Worm (Caenorhabditis elegans): ENCODE results near the gene C35B1.5.

Gene C35B1.5

DNA sequence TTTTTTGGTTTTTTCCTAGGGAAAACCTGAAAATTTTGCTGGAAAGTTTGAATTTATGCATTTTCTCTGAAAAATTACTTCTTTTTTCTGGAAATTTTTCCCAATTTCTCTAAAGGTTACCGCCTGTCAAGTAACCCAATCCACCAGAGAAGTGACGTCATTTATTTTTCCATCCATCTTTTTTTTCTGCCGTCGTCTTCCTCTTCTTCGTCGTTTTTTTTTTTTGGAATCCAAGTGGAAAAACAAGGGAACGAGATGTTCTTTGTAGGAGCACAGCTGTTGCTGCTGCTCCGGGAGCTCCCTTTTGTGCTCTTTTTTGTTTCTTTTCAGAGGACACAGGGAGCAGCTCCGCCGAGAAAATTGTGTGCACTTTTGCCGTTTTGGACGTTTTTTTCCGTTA, 10.4 kb upstream of the C35B1.5 start:
- no peak for TF ChIP-seq ztf-4 (tag; optimal IDR thresholded peaks at IDR 0.05)
- TF ChIP-seq nhr-19 (GFP tag; conservative IDR thresholded peaks at IDR 0.05) = 0 out of 2 replicates have a peak, but pooled peaks have one; percentile 4
- peak; percentile 9 for TF ChIP-seq nhr-71 (tag; optimal IDR thresholded peaks at IDR 0.05)
- TF ChIP-seq lin-14 (GFP tag; optimal IDR thresholded peaks at IDR 0.05) = peak; percentile 24

DNA sequence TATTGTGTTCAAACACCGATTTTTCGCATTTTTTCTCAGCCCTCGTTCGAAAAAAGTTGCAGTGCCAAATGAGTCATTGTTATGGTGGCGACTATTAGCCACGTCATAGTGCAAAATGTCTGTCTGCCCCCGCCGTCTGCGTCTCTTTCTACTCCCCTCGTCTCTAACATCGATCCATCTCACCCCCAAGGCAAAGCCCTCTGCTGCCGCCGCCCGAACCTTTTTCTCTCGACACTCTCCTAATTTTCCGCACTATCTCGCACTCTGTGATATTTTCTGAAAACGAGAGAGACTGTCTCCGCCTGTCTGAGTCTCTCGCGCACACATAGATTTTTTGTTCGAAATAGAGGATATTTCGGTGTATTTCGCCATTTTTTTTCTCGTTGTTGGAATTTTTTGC, 9.1 kb upstream of the C35B1.5 start:
- TF ChIP-seq ces-1 (GFP tag; optimal IDR thresholded peaks at IDR 0.05) (no peak), xbp-1 (tag; optimal IDR thresholded peaks at IDR 0.05) (peak; percentile 81), ceh-90 (tag; optimal IDR thresholded peaks at IDR 0.05) (no peak), dpl-1 (GFP tag; optimal IDR thresholded peaks at IDR 0.05) (peak; percentile 21 to 58 (median 55)), unc-62 (GFP tag; optimal IDR thresholded peaks at IDR 0.05) (no peak), lin-35 (GFP tag; optimal IDR thresholded peaks at IDR 0.05) (peak; percentile 60 to 62), aly-2 (tag; optimal IDR thresholded peaks at IDR 0.05) (peak; percentile 19), egl-27 (tag; optimal IDR thresholded peaks at IDR 0.05) (peak; percentile 4 to 58), nhr-20 (tag; optimal IDR thresholded peaks at IDR 0.05) (peak; percentile 84), mdl-1 (tag; optimal IDR thresholded peaks at IDR 0.05) (peak in 1 of 2 experiments; percentile 45), grh-1 (GFP tag; IDR thresholded peaks at IDR 0.05) (peak; percentile 60; the same call in 1 of the 2 replicates), C34B4.2 (tag; optimal IDR thresholded peaks at IDR 0.05) (no peak), isw-1 (GFP tag; IDR thresholded peaks at IDR 0.05) (peak; percentile 71), lin-39 (tag; optimal IDR thresholded peaks at IDR 0.05) (peak; percentile 53), elt-3 (tag; optimal IDR thresholded peaks at IDR 0.05) (peak in 2 of 6 experiments; percentile 19 to 36), lin-15B (tag; optimal IDR thresholded peaks at IDR 0.05) (no peak), nhr-19 (GFP tag; conservative IDR thresholded peaks at IDR 0.05) (peak; percentile 77), lir-3 (tag; optimal IDR thresholded peaks at IDR 0.05; ENCODE audit: poor library complexity) (no peak), C16A3.4 (tag; optimal IDR thresholded peaks at IDR 0.05) (peak; percentile 11), fkh-4 (tag; optimal IDR thresholded peaks at IDR 0.05; ENCODE audit: borderline replicate concordance) (no peak), lin-14 (GFP tag; optimal IDR thresholded peaks at IDR 0.05) (peak; percentile 96), snu-23 (GFP tag; optimal IDR thresholded peaks at IDR 0.05) (peak; percentile 91), nhr-85 (tag) (peak; percentile 90), swsn-7 (tag; optimal IDR thresholded peaks at IDR 0.05) (peak; percentile 88), nhr-77 (tag; optimal IDR thresholded peaks at IDR 0.05) (peak; percentile 3), nhr-71 (tag; optimal IDR thresholded peaks at IDR 0.05) (peak; percentile 92), ceh-63 (GFP tag; optimal IDR thresholded peaks at IDR 0.05) (no peak), zip-4 (GFP tag; optimal IDR thresholded peaks at IDR 0.05) (no peak), rnt-1 (tag; optimal IDR thresholded peaks at IDR 0.05) (peak; percentile 80), elt-2 (tag; optimal IDR thresholded peaks at IDR 0.05) (peak; percentile 24), irx-1 (tag; optimal IDR thresholded peaks at IDR 0.05) (peak; percentile 38), unc-30 (tag; optimal IDR thresholded peaks at IDR 0.05) (no peak), hlh-17 (GFP tag; optimal IDR thresholded peaks at IDR 0.05; ENCODE audit: borderline replicate concordance) (no peak), aha-1 (tag; optimal IDR thresholded peaks at IDR 0.05) (no peak), vab-15 (tag; optimal IDR thresholded peaks at IDR 0.05) (no peak), ceh-82 (tag; optimal IDR thresholded peaks at IDR 0.05) (peak; percentile 39 to 69 (median 67)), hpl-2 (GFP tag; optimal IDR thresholded peaks at IDR 0.05) (no peak), pag-3 (tag; optimal IDR thresholded peaks at IDR 0.05; ENCODE audit: borderline replicate concordance, insufficient read depth) (no peak), ztf-11 (tag; optimal IDR thresholded peaks at IDR 0.05) (peak in 1 of 2 experiments; percentile 45), ztf-4 (tag; optimal IDR thresholded peaks at IDR 0.05) (peak; percentile 70), sup-37 (GFP tag; optimal IDR thresholded peaks at IDR 0.05) (no peak), efl-3 (GFP tag; optimal IDR thresholded peaks at IDR 0.05) (no peak), ets-5 (GFP tag; IDR thresholded peaks at IDR 0.05) (no peak), snpc-4 (tag; optimal IDR thresholded peaks at IDR 0.05) (peak; percentile 42), zag-1 (tag; optimal IDR thresholded peaks at IDR 0.05) (no peak), ama-1 (optimal IDR thresholded peaks at IDR 0.05) (no peak), nhr-84 (tag; optimal IDR thresholded peaks at IDR 0.05) (no peak), unc-130 (tag; optimal IDR thresholded peaks at IDR 0.05) (no peak), tlp-1 (tag; optimal IDR thresholded peaks at IDR 0.05) (no peak)

Measured in whole organism, L1 larva.